Fruit fly (Drosophila melanogaster) whole organism, wandering third instar larva: Measurements from ENCODE around the gene Drak.

Source experiments
- Abd-B ChIP-seq: fragments of >200 bp; optimal IDR thresholded peaks from 2 replicates; lab custom pipeline; 2017; ENCODE audit warnings: missing biosample characterization, missing genetic modification characterization
- CG32264 ChIP-seq: fragments of 200-800 bp; sonication (Bioruptor generic); optimal IDR thresholded peaks from 2 replicates; lab custom pipeline; 2016; ENCODE audit warnings: missing biosample characterization, missing genetic modification characterization
- CG9705 ChIP-seq: fragments of 200-800 bp; sonication (Bioruptor generic); optimal IDR thresholded peaks from 2 replicates; lab custom pipeline; 2018; ENCODE audit warnings: missing biosample characterization, mild to moderate bottlenecking, missing genetic modification characterization
- CrebA ChIP-seq: fragments of 200-800 bp; sonication (Bioruptor generic); optimal IDR thresholded peaks from 2 replicates; lab custom pipeline; 2016; ENCODE audit warnings: missing biosample characterization, mild to moderate bottlenecking, missing genetic modification characterization, borderline replicate concordance
- Dfd ChIP-seq: fragments of >200 bp; optimal IDR thresholded peaks from 2 replicates; lab custom pipeline; 2017; ENCODE audit warnings: missing biosample characterization, missing genetic modification characterization
- Dif ChIP-seq: fragments of 200-275, 200-300 bp; sonication (Bioruptor generic); optimal IDR thresholded peaks from 2 replicates; lab custom pipeline; 2018; ENCODE audit warnings: missing biosample characterization, missing genetic modification characterization; ENCODE audit not compliant: partially characterized antibody
- GATAd ChIP-seq: sonication (Bioruptor generic); optimal IDR thresholded peaks from 2 replicates; lab custom pipeline; 2016; ENCODE audit warnings: missing biosample characterization, missing genetic modification characterization
- HLH106 ChIP-seq: fragments of 200-800 bp; optimal IDR thresholded peaks from 3 replicates; lab custom pipeline; 2019; ENCODE audit warnings: missing biosample characterization, mild to moderate bottlenecking, missing genetic modification characterization, moderate library complexity
- Hnf4 ChIP-seq: fragments of 200-800 bp; sonication (Bioruptor generic); optimal IDR thresholded peaks from 2 replicates; lab custom pipeline; 2016; ENCODE audit warnings: missing biosample characterization, mild to moderate bottlenecking, missing genetic modification characterization
- Hr78 ChIP-seq: fragments of >200 bp; optimal IDR thresholded peaks from 2 replicates; lab custom pipeline; 2017; ENCODE audit warnings: missing biosample characterization, missing genetic modification characterization
- Hr83 ChIP-seq: fragments of 200-300 bp; sonication (Bioruptor generic); optimal IDR thresholded peaks from 2 replicates; lab custom pipeline; 2016; ENCODE audit warnings: missing biosample characterization, mild to moderate bottlenecking, missing genetic modification characterization, moderate library complexity; ENCODE audit not compliant: poor library complexity, severe bottlenecking
- Jra ChIP-seq: sonication (Bioruptor generic); optimal IDR thresholded peaks from 2 replicates; lab custom pipeline; 2016; ENCODE audit warnings: missing biosample characterization, missing genetic modification characterization
- Mio ChIP-seq: sonication (Bioruptor generic); optimal IDR thresholded peaks from 2 replicates; lab custom pipeline; 2016; ENCODE audit warnings: missing biosample characterization, missing genetic modification characterization
- Myc ChIP-seq: fragments of >200 bp; optimal IDR thresholded peaks from 2 replicates; lab custom pipeline; 2017
- N ChIP-seq: fragments of >200 bp; optimal IDR thresholded peaks from 2 replicates; lab custom pipeline; 2018; ENCODE audit warnings: missing biosample characterization, missing external identifiers, missing genetic modification characterization
- OdsH ChIP-seq: fragments of 200-800 bp; sonication (Bioruptor generic); optimal IDR thresholded peaks from 2 replicates; lab custom pipeline; 2016; ENCODE audit warnings: missing biosample characterization, mild to moderate bottlenecking, missing genetic modification characterization
- Rel ChIP-seq, 2 experiments: fragments of 200-800 bp; sonication (Bioruptor generic) in 1 of 2; optimal IDR thresholded peaks; 2 replicates in 1 of 2; 3 replicates in 1 of 2; lab custom pipeline; 2016 to 2019; ENCODE audit warnings: mild to moderate bottlenecking in 2 of 2, missing biosample characterization in 2 of 2, missing genetic modification characterization in 2 of 2, moderate library complexity in 1 of 2
- Sp1 ChIP-seq: fragments of 200-800 bp; sonication (Bioruptor generic); optimal IDR thresholded peaks from 3 replicates; lab custom pipeline; 2019; ENCODE audit warnings: missing biosample characterization, mild to moderate bottlenecking, missing genetic modification characterization, moderate library complexity
- Vsx2 ChIP-seq: fragments of 200-300, 225-300 bp; sonication (Bioruptor generic); optimal IDR thresholded peaks from 2 replicates; lab custom pipeline; 2018; ENCODE audit warnings: missing biosample characterization, missing genetic modification characterization; ENCODE audit not compliant: partially characterized antibody
- br ChIP-seq: fragments of 200-800 bp; sonication (Bioruptor generic); optimal IDR thresholded peaks from 2 replicates; lab custom pipeline; 2016; ENCODE audit warnings: missing biosample characterization, missing genetic modification characterization
- brk ChIP-seq: fragments of 200-800 bp; sonication (Bioruptor generic); optimal IDR thresholded peaks from 2 replicates; lab custom pipeline; 2016; ENCODE audit warnings: missing biosample characterization, mild to moderate bottlenecking, missing genetic modification characterization
- dl ChIP-seq, 2 experiments: fragments of 175-275, 200-275 bp in 1 of 2; fragments of 200-275 bp in 1 of 2; sonication (Bioruptor generic); optimal IDR thresholded peaks; lab custom pipeline; 2018; ENCODE audit warnings: mild to moderate bottlenecking in 2 of 2, missing biosample characterization in 2 of 2, missing genetic modification characterization in 2 of 2, moderate library complexity in 2 of 2; ENCODE audit not compliant: partially characterized antibody in 2 of 2, insufficient read depth in 1 of 2
- dmrt93B ChIP-seq: fragments of 200-800 bp; sonication (Bioruptor generic); optimal IDR thresholded peaks from 2 replicates; lab custom pipeline; 2018; ENCODE audit warnings: missing biosample characterization, mild to moderate bottlenecking, missing genetic modification characterization
- dsf ChIP-seq: sonication (Bioruptor generic); optimal IDR thresholded peaks from 2 replicates; lab custom pipeline; 2016; ENCODE audit warnings: missing biosample characterization, missing genetic modification characterization, borderline replicate concordance
- ey ChIP-seq: fragments of 200-800 bp; sonication (Bioruptor generic); optimal IDR thresholded peaks from 2 replicates; lab custom pipeline; 2016; ENCODE audit warnings: missing biosample characterization, missing genetic modification characterization
- foxo ChIP-seq, 2 experiments: fragments of 200-800 bp; sonication (Bioruptor generic); optimal IDR thresholded peaks; 2 replicates in 1 of 2; 3 replicates in 1 of 2; lab custom pipeline; 2016 to 2017; ENCODE audit warnings: missing biosample characterization in 2 of 2, missing genetic modification characterization in 2 of 2
- fru ChIP-seq: fragments of 200-800 bp; sonication (Bioruptor generic); optimal IDR thresholded peaks from 3 replicates; lab custom pipeline; 2016; ENCODE audit warnings: missing biosample characterization, mild to moderate bottlenecking, missing genetic modification characterization
- h ChIP-seq: fragments of 200-800 bp; sonication (Bioruptor generic); optimal IDR thresholded peaks from 3 replicates; lab custom pipeline; 2016; ENCODE audit warnings: missing biosample characterization, mild to moderate bottlenecking, missing genetic modification characterization
- jim ChIP-seq: fragments of 175-275, 200-325 bp; sonication (Bioruptor generic); optimal IDR thresholded peaks from 2 replicates; lab custom pipeline; 2016; ENCODE audit warnings: missing biosample characterization, mild to moderate bottlenecking, missing genetic modification characterization
- lola ChIP-seq: fragments of >200 bp; optimal IDR thresholded peaks from 2 replicates; lab custom pipeline; 2017; ENCODE audit warnings: missing biosample characterization, missing genetic modification characterization
- pan ChIP-seq: fragments of >200 bp; optimal IDR thresholded peaks from 2 replicates; lab custom pipeline; 2017
- psq ChIP-seq: fragments of 200-800 bp; sonication (Bioruptor generic); optimal IDR thresholded peaks from 3 replicates; lab custom pipeline; 2017; ENCODE audit warnings: missing biosample characterization, mild to moderate bottlenecking, missing genetic modification characterization, moderate library complexity
- rgr ChIP-seq: fragments of 200-800 bp; sonication (Bioruptor generic); optimal IDR thresholded peaks from 3 replicates; lab custom pipeline; 2016; ENCODE audit warnings: missing biosample characterization, mild to moderate bottlenecking, missing genetic modification characterization
- sage ChIP-seq: fragments of 200-800 bp; sonication (Bioruptor generic); optimal IDR thresholded peaks from 2 replicates; lab custom pipeline; 2016; ENCODE audit warnings: missing biosample characterization, mild to moderate bottlenecking, missing genetic modification characterization
- sv ChIP-seq: fragments of 200-800 bp; sonication (Bioruptor generic); optimal IDR thresholded peaks from 3 replicates; lab custom pipeline; 2016; ENCODE audit warnings: missing biosample characterization, missing genetic modification characterization
- tai ChIP-seq: sonication (Bioruptor generic); optimal IDR thresholded peaks from 2 replicates; lab custom pipeline; 2016; ENCODE audit warnings: missing biosample characterization, missing genetic modification characterization
- usp ChIP-seq: fragments of >200 bp; optimal IDR thresholded peaks from 2 replicates; lab custom pipeline; 2017; ENCODE audit warnings: missing biosample characterization, missing genetic modification characterization
- woc ChIP-seq: sonication (Bioruptor generic); optimal IDR thresholded peaks from 2 replicates; lab custom pipeline; 2016; ENCODE audit warnings: missing biosample characterization, mild to moderate bottlenecking, missing genetic modification characterization

Drak gene

dm6 chrX:11546941-11547340 is 54.0 kb downstream of the Drak start:
- TF ChIP-seq Jra (GFP tag; lab: Kevin White, UChicago), result no peak
- TF ChIP-seq brk (GFP tag; lab: Kevin White, UChicago), result no peak
- TF ChIP-seq sv (GFP tag; lab: Kevin White, UChicago), result no peak
- no peak for TF ChIP-seq OdsH (GFP tag; lab: Kevin White, UChicago)
- TF ChIP-seq tai (GFP tag; lab: Kevin White, UChicago), result no peak
- TF ChIP-seq HLH106 (tag; lab: Kevin White, UChicago), result no peak
- TF ChIP-seq pan (lab: Kevin White, UChicago), result no peak
- no peak for TF ChIP-seq Sp1 (GFP tag; lab: Kevin White, UChicago)
- no peak for TF ChIP-seq dl (GFP tag; optimal IDR thresholded peaks at IDR 0.05; lab: Kevin White, UChicago; ENCODE audit: insufficient read depth in 1 of 2, partially characterized antibody in 2 of 2)
- TF ChIP-seq N, result no peak
- TF ChIP-seq Dif (GFP tag; lab: Kevin White, UChicago), result no peak
- TF ChIP-seq Myc (lab: Kevin White, UChicago), result no peak
- TF ChIP-seq br (GFP tag; lab: Kevin White, UChicago), result no peak
- TF ChIP-seq woc, result no peak
- no peak for TF ChIP-seq sage (GFP tag; lab: Kevin White, UChicago)
- TF ChIP-seq Abd-B (GFP tag; lab: Kevin White, UChicago), result no peak
- no peak for TF ChIP-seq jim (GFP tag; lab: Kevin White, UChicago)

dm6 chrX:11548701-11549100 is 55.8 kb downstream of the Drak start:
- TF ChIP-seq Abd-B (GFP tag; lab: Kevin White, UChicago) (no peak), HLH106 (tag; lab: Kevin White, UChicago) (no peak), Dif (GFP tag; lab: Kevin White, UChicago) (no peak), foxo (GFP tag; optimal IDR thresholded peaks at IDR 0.05; lab: Kevin White, UChicago) (peak in 1 of 2 experiments; percentile 17), Hr78 (GFP tag; lab: Kevin White, UChicago) (no peak), pan (lab: Kevin White, UChicago) (no peak)

dm6 chrX:11550078-11550477 is 57.1 kb downstream of the Drak start:
- TF ChIP-seq Sp1 (GFP tag; lab: Kevin White, UChicago) (peak; percentile 30), brk (GFP tag; lab: Kevin White, UChicago) (no peak), GATAd (GFP tag; lab: Kevin White, UChicago) (no peak), CrebA (no peak), psq (GFP tag; lab: Kevin White, UChicago) (peak; percentile 25), Mio (GFP tag; lab: Kevin White, UChicago) (no peak), foxo (GFP tag; optimal IDR thresholded peaks at IDR 0.05; lab: Kevin White, UChicago) (peak in 1 of 2 experiments; percentile 64), Abd-B (GFP tag; lab: Kevin White, UChicago) (no peak), Dfd (no peak), sv (GFP tag; lab: Kevin White, UChicago) (no peak), CG9705 (GFP tag; lab: Kevin White, UChicago) (no peak), dl (GFP tag; optimal IDR thresholded peaks at IDR 0.05; lab: Kevin White, UChicago; ENCODE audit: insufficient read depth in 1 of 2, partially characterized antibody in 2 of 2) (no peak), fru (peak; percentile 39), br (GFP tag; lab: Kevin White, UChicago) (peak; percentile 27), OdsH (GFP tag; lab: Kevin White, UChicago) (peak; percentile 27), h (GFP tag; lab: Kevin White, UChicago) (peak; percentile 66), rgr (GFP tag; lab: Kevin White, UChicago) (peak; percentile 73), ey (GFP tag; lab: Kevin White, UChicago) (peak; percentile 58), Myc (lab: Kevin White, UChicago) (no peak), Rel (GFP tag; optimal IDR thresholded peaks at IDR 0.05; lab: Kevin White, UChicago) (no peak), Rel (tag; optimal IDR thresholded peaks at IDR 0.05; lab: Kevin White, UChicago) (no peak), dmrt93B (GFP tag; lab: Kevin White, UChicago) (no peak), dsf (no peak), Hr78 (GFP tag; lab: Kevin White, UChicago) (no peak), sage (GFP tag; lab: Kevin White, UChicago) (no peak), Vsx2 (GFP tag; lab: Kevin White, UChicago) (no peak), Dif (GFP tag; lab: Kevin White, UChicago) (no peak), woc (no peak), lola (GFP tag; lab: Kevin White, UChicago) (no peak), jim (GFP tag; lab: Kevin White, UChicago) (no peak), HLH106 (tag; lab: Kevin White, UChicago) (peak; percentile 48), Hr83 (GFP tag; lab: Kevin White, UChicago) (no peak), usp (GFP tag; lab: Kevin White, UChicago) (no peak), pan (lab: Kevin White, UChicago) (no peak), Hnf4 (GFP tag; lab: Kevin White, UChicago) (peak; percentile 20), tai (GFP tag; lab: Kevin White, UChicago) (no peak), CG32264 (GFP tag; lab: Kevin White, UChicago) (no peak), N (no peak), Jra (GFP tag; lab: Kevin White, UChicago) (no peak)
